Fruit fly (Drosophila melanogaster) S2 (cell line): Measurements from ENCODE around the gene defl.

Source experiments
- CG8478 ChIP-seq: fragments of >200 bp; optimal IDR thresholded peaks from 2 replicates; lab custom pipeline; 2018
- CTCF ChIP-seq, 2 experiments: fragments of >200 bp; optimal IDR thresholded peaks; 2 replicates each; lab custom pipeline; 2018

dm6 chr3L:9694169-9694866 is 28.9 kb upstream of the defl start:
- TF ChIP-seq CG8478 (lab: Kevin White, UChicago) (no peak), CTCF (optimal IDR thresholded peaks at IDR 0.05; lab: Kevin White, UChicago) (no peak)
